Worm (Caenorhabditis elegans): ENCODE measurements around the gene fmi-1.

DNA sequence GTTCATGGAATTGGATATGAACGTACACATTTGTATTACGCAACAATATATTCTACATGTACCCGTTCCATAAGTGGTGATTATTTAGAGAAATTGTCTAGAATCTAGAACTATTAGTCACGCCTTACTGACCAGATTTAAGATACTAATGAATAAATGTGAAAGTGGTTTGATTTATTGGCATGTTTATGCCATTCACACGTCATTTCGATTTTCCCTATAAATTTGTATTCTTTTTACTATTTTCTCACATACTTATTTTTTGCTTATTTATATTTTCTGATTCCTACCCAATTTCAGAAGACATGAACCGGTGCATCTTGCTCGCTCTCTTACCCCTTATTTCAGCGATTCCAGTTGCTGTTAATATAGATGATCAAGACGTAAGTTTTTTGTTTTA, 30.6 kb upstream of the fmi-1 start, which contains the start of gene F15B9.8:
- TF ChIP-seq Y53G8AR.9 (GFP tag; conservative IDR thresholded peaks at IDR 0.05) (no peak), aptf-3 (GFP tag; IDR thresholded peaks at IDR 0.05) (no peak), zfh-2 (GFP tag; conservative IDR thresholded peaks at IDR 0.05) (no peak), ama-1 (optimal IDR thresholded peaks at IDR 0.05) (no peak), ama-1 (GFP tag; optimal IDR thresholded peaks at IDR 0.05) (no peak)
